Worm (Caenorhabditis elegans) whole organism, L4/young adult: ENCODE measurements around the gene sel-1.

Experiments
- W03F9.2 ChIP-seq: fragments of 150-350 bp; optimal IDR thresholded peaks from 2 replicates; lab custom pipeline; 2014; ENCODE audit warnings: missing biosample characterization, missing genetic modification characterization
- dao-5 ChIP-seq: sonication (generic microtip); optimal IDR thresholded peaks from 2 replicates; lab custom pipeline; 2016; ENCODE audit warnings: missing genotype, missing genetic modification characterization, moderate library complexity, missing compliant biosample characterization
- him-1 ChIP-seq: sonication (generic microtip); optimal IDR thresholded peaks from 2 replicates; lab custom pipeline; 2016; ENCODE audit warnings: missing genotype, missing genetic modification reagents, missing genetic modification characterization, missing compliant biosample characterization

DNA sequence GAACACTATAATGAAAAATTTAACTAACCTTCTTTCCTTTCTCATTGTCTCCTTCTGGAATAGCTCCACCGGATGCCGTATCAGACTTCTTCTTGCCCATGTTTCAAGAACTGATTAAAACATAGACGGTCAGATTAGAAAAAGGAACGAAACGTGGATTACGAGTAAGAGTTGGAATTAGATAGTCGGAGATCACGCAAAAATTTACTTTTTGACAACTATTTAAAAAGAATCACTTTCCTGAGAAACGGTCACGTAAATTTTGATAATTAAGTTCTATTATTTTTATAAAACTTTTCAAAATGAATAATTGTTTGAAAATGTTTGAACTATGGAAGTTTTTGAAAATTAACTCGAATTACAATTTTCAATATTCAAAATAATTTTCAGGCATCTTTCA, 51.6 kb downstream of the sel-1 start, which contains the start of gene cyc-2.2:
- TF ChIP-seq dao-5 (no peak), him-1 (tag; lab: Kevin White, UChicago) (no peak), W03F9.2 (tag; lab: Kevin White, UChicago) (no peak)
